Fruit fly (Drosophila melanogaster): ENCODE results near the gene CG13862.
"Not testable (repeated sequence)": the region's sequence is repeated elsewhere in the genome, so short reads cannot be mapped to it uniquely, and the experiment has no call there.

Gene CG13862

dm6 chr3R:22331691-22332090 is at the start of gene CG13862:
Gene CG13862, plus strand, starts transcription at chr3R:22331991.
- TF ChIP-seq psq (optimal IDR thresholded peaks at IDR 0.05) (no peak), Dll (optimal IDR thresholded peaks at IDR 0.05) (no peak), usp (GFP tag; optimal IDR thresholded peaks at IDR 0.05) (no peak), EcR (GFP tag; optimal IDR thresholded peaks at IDR 0.05) (no peak), pan (optimal IDR thresholded peaks at IDR 0.05) (no peak), CG8478 (optimal IDR thresholded peaks at IDR 0.05) (no peak)

- no peak for TF ChIP-seq EcR (GFP tag; optimal IDR thresholded peaks at IDR 0.05)
- no peak for TF ChIP-seq pan (optimal IDR thresholded peaks at IDR 0.05)
- TF ChIP-seq CG8478 (optimal IDR thresholded peaks at IDR 0.05) = no peak
- no peak for TF ChIP-seq Dll (optimal IDR thresholded peaks at IDR 0.05)
- no peak for TF ChIP-seq usp (GFP tag; optimal IDR thresholded peaks at IDR 0.05)
- TF ChIP-seq psq (optimal IDR thresholded peaks at IDR 0.05) = no peak
These were observed 44.3 kb upstream of the CG13862 start for dm6 chr3R:22287470-22287869.

dm6 chr3R:22288305-22288704 is 43.5 kb upstream of the CG13862 start:
- no peak for TF ChIP-seq psq (optimal IDR thresholded peaks at IDR 0.05)
- TF ChIP-seq EcR (GFP tag; optimal IDR thresholded peaks at IDR 0.05) = no peak
- no peak for TF ChIP-seq CG8478 (optimal IDR thresholded peaks at IDR 0.05)
- TF ChIP-seq Dll (optimal IDR thresholded peaks at IDR 0.05) = no peak
- TF ChIP-seq pan (optimal IDR thresholded peaks at IDR 0.05) = no peak
- TF ChIP-seq usp (GFP tag; optimal IDR thresholded peaks at IDR 0.05) = no peak

- TF ChIP-seq Dll (optimal IDR thresholded peaks at IDR 0.05); usp (GFP tag; optimal IDR thresholded peaks at IDR 0.05); CG8478 (optimal IDR thresholded peaks at IDR 0.05): not testable (repeated sequence)
These were observed 33.3 kb upstream of the CG13862 start, which contains the start of gene CG7084 for dm6 chr3R:22298505-22298904. Gene CG7084, plus strand, starts transcription at chr3R:22298805.

DNA sequence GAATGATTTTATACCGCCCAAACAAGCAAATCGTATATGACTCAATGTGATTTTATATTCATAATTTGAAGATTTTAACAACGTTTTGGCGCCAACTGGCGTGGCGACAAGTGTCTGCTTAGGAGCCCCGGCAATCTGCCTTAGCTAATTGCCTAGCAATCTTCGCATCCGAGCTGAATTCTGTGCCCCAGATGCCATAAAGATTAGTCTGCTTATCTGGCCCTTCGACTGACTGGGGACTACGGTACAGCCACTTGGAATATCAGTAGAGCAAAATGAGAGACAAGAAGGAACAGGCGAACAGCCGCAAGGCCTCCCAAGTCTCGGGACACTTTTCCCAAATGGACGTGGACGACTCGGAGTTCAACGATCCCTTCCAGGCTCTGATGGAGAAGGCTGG is 31.7 kb upstream of the CG13862 start:
- TF ChIP-seq EcR (GFP tag; optimal IDR thresholded peaks at IDR 0.05) = no peak
- no peak for TF ChIP-seq psq (optimal IDR thresholded peaks at IDR 0.05)
- TF ChIP-seq CG8478 (optimal IDR thresholded peaks at IDR 0.05) = no peak
- TF ChIP-seq pan (optimal IDR thresholded peaks at IDR 0.05) = no peak
- no peak for TF ChIP-seq usp (GFP tag; optimal IDR thresholded peaks at IDR 0.05)
- TF ChIP-seq Dll (optimal IDR thresholded peaks at IDR 0.05) = no peak

DNA sequence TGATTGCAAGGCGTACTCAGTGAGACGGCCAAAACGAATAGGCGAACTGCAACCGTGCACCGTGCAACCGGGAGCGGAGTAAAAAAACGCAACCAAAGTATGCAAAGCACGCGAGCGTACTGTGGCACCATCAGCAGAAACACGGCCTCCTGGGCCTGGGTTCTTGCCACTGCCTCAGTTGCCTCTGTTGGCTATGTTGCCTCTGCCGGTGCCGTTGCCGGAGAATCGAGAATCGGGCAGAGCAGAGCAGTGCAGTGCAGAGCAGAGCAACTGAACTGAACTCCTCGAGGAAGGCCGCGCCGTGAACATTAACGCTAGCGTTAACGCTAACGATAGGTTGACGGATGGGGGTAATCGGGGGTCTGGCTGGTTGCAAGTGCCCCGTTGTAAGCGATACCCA is 7.8 kb upstream of the CG13862 start, which contains the start of gene CG34377:
TSS of gene CG34377 (minus strand) at position 101 of the 400 bp plus-strand sequence.
- TF ChIP-seq EcR (GFP tag; optimal IDR thresholded peaks at IDR 0.05) (no peak), pan (optimal IDR thresholded peaks at IDR 0.05) (no peak), psq (optimal IDR thresholded peaks at IDR 0.05) (no peak), Dll (optimal IDR thresholded peaks at IDR 0.05) (no peak), CG8478 (optimal IDR thresholded peaks at IDR 0.05) (no peak), usp (GFP tag; optimal IDR thresholded peaks at IDR 0.05) (no peak)

DNA sequence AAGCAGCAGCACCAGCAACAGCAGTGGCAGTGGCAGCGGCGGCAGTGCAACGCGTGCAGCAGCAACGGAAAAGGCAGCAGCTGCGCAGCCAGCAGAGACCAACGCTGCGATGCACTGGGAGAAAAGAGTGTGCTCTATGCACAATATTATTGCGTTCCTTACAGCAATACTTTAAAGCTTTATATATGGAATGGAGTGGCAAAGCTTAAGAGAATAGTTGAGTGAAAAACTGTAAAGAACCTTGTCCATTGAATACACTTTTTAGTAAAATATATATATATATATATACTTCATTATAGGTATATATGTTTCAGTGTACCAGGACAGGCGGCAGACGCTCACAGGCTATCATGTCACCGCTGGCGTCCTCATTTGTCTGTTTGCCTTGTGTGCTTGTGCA is 7.1 kb upstream of the CG13862 start:
- TF ChIP-seq pan (optimal IDR thresholded peaks at IDR 0.05) (no peak), usp (GFP tag; optimal IDR thresholded peaks at IDR 0.05) (no peak), psq (optimal IDR thresholded peaks at IDR 0.05) (no peak), Dll (optimal IDR thresholded peaks at IDR 0.05) (no peak), CG8478 (optimal IDR thresholded peaks at IDR 0.05) (no peak), EcR (GFP tag; optimal IDR thresholded peaks at IDR 0.05) (no peak)

DNA sequence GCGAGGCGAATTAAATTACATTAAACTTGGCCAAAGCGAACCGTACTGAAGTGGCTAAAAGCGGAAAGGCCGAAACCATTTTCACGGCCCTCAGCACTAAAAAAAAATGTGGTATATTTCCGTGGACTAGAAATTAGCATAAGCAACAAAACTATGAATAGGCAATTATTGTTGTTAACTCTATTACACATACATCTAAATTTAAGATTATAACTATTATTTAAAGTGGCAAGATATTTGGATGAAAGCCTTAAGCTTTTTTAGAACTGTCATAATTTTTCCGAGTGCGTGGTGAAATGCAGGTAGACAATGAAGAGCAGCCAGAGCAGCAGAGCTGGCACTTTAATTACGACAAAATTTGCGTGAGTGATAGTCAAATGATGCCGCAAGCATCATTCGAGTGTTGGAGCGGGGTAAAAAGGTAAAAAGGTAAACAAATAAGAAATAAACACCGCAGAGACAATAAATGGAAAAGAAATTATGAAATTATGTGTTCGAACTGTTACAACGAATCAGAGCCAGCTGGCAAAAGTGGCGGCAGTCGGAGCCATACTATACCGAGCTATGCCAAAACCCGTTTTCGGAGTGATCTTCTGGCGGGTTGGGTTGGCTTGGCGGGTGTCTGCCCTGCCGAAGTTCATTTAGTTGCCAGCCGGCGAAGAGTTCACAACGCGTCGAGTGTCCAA is 3.0 kb upstream of the CG13862 start, which contains the start of gene CG7080:
TSS of gene CG7080 (plus strand) at position 636 of the 686 bp plus-strand sequence.
- no peak for TF ChIP-seq EcR (GFP tag; optimal IDR thresholded peaks at IDR 0.05)
- no peak for TF ChIP-seq Dll (optimal IDR thresholded peaks at IDR 0.05)
- no peak for TF ChIP-seq pan (optimal IDR thresholded peaks at IDR 0.05)
- TF ChIP-seq CG8478 (optimal IDR thresholded peaks at IDR 0.05) = no peak
- no peak for TF ChIP-seq psq (optimal IDR thresholded peaks at IDR 0.05)
- TF ChIP-seq usp (GFP tag; optimal IDR thresholded peaks at IDR 0.05) = no peak

DNA sequence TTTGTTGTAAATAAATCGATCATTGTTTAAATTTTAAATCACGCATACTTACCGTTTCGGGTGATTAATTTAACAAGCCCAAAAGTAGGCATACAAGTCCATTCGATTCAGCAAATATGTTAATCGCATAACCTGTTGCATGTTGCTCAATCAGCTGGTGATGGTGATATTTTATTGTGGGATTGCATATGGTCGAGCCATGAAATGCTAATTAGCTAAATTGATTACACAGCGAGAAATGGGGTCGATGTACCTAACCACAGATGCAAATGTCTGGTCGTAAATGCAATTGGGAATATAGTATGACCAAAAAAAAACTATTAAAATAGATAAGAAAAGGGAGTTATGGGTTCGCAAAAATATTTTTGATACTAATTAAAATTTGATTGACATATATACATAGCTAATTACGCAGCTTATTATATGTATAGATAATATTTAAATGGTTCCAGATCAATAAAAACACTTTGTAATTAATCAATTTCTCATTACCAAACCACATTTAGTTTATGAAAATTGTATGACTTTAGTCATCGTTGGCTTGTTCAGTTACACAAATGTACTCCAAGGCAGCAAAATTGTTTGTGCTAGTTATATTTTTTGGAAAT is 1.2 kb upstream of the CG13862 start, which contains the start of gene CG33721:
TSS of gene CG33721 (plus strand) at position 558 of the 608 bp plus-strand sequence.
- no peak for TF ChIP-seq Dll (optimal IDR thresholded peaks at IDR 0.05)
- no peak for TF ChIP-seq CG8478 (optimal IDR thresholded peaks at IDR 0.05)
- no peak for TF ChIP-seq pan (optimal IDR thresholded peaks at IDR 0.05)
- TF ChIP-seq psq (optimal IDR thresholded peaks at IDR 0.05) = no peak
- no peak for TF ChIP-seq usp (GFP tag; optimal IDR thresholded peaks at IDR 0.05)
- no peak for TF ChIP-seq EcR (GFP tag; optimal IDR thresholded peaks at IDR 0.05)

DNA sequence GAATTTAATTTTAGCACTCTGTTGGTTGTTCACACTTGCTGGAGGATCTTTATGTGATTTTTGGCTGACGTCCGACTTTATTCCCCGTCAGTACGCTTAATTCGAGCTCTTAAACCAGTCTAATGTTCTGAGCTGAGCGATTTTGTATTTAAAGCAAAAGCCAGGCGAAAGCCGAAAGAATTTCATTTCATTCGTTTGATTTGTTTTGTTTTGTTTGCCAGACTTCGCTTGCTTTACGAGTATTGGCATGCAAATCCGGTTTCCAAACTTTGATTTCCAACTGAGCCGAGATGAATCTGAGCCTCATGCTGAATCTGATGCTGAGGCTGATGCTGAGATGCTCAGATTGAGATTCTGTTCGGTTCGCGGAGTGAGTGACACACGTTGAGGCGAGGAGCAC is 2.3 kb downstream of the CG13862 start, which contains the start of gene CG5391:
TSS of gene CG5391 (minus strand) at position 101 of the 400 bp plus-strand sequence.
- no peak for TF ChIP-seq EcR (GFP tag; optimal IDR thresholded peaks at IDR 0.05)
- TF ChIP-seq usp (GFP tag; optimal IDR thresholded peaks at IDR 0.05) = no peak
- no peak for TF ChIP-seq psq (optimal IDR thresholded peaks at IDR 0.05)
- no peak for TF ChIP-seq CG8478 (optimal IDR thresholded peaks at IDR 0.05)
- no peak for TF ChIP-seq pan (optimal IDR thresholded peaks at IDR 0.05)
- no peak for TF ChIP-seq Dll (optimal IDR thresholded peaks at IDR 0.05)

DNA sequence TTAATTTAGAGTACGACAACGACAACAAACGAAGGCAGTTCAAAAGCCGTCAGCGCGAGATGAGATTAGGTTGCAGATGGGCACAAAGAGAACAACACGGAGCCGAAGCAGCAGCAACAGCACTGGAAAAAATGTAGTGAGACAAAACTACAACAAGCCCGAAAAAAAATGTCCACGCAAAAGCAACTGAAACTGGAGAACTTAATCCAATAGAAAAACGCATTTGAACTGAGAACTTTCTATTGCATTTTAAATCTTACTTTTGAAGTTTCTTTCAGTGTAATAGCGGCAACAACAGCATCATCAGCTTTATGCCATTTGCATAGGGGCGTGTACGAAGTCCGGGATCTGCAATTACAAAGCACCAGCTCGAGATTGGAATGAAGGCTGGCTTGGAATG is 7.7 kb downstream of the CG13862 start:
- no peak for TF ChIP-seq pan (optimal IDR thresholded peaks at IDR 0.05)
- TF ChIP-seq CG8478 (optimal IDR thresholded peaks at IDR 0.05) = no peak
- TF ChIP-seq Dll (optimal IDR thresholded peaks at IDR 0.05) = no peak
- no peak for TF ChIP-seq psq (optimal IDR thresholded peaks at IDR 0.05)
- TF ChIP-seq EcR (GFP tag; optimal IDR thresholded peaks at IDR 0.05) = no peak
- TF ChIP-seq usp (GFP tag; optimal IDR thresholded peaks at IDR 0.05) = no peak

DNA sequence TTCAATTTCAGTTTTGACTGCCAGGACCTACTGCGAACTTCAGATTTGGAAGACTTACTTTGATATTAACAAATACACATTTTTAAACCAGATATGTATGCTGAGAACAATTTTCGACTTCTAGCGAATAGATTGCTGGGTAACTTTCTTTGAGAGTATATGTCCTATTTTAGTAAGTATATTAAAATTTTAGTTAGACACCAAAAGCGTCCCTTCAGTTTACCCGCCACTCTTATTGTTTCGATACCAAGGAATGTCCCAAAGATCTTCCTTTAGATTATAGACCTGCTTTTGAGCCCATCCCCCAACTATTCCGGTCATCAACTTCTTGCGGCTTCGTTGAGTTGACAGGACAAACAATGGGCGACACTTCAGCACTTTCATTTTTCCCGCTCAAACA is 8.4 kb downstream of the CG13862 start, which contains the start of gene CG5388:
TSS of gene CG5388 (minus strand) at position 101 of the 400 bp plus-strand sequence.
- no peak for TF ChIP-seq CG8478 (optimal IDR thresholded peaks at IDR 0.05)
- TF ChIP-seq EcR (GFP tag; optimal IDR thresholded peaks at IDR 0.05) = no peak
- TF ChIP-seq usp (GFP tag; optimal IDR thresholded peaks at IDR 0.05) = no peak
- TF ChIP-seq psq (optimal IDR thresholded peaks at IDR 0.05) = no peak
- no peak for TF ChIP-seq pan (optimal IDR thresholded peaks at IDR 0.05)
- no peak for TF ChIP-seq Dll (optimal IDR thresholded peaks at IDR 0.05)

Measured in whole organism.